Fruit fly (Drosophila melanogaster): ENCODE results near the gene CG13738.

Gene CG13738

dm6 chr3L:14002524-14003135, 29.4 kb upstream of the CG13738 start (continued):
- TF ChIP-seq Sry-δ (GFP tag; optimal IDR thresholded peaks at IDR 0.05) (peak; percentile 11), CG17186 (GFP tag; optimal IDR thresholded peaks at IDR 0.05) (peak; percentile 60), CG2199 (GFP tag; IDR thresholded peaks at IDR 0.05) (peak; percentile 67; the same call in 1 of the 3 replicates), sug (tag; optimal IDR thresholded peaks at IDR 0.05) (peak; percentile 19), CG31441 (GFP tag; IDR thresholded peaks at IDR 0.05) (0 out of 2 replicates have a peak, but pooled peaks have one; percentile 20), stc (GFP tag; IDR thresholded peaks at IDR 0.05) (no peak), B-H2 (GFP tag; optimal IDR thresholded peaks at IDR 0.05) (peak; percentile 58), Abd-B (GFP tag; optimal IDR thresholded peaks at IDR 0.05) (peak; percentile 76), CG2129 (GFP tag; IDR thresholded peaks at IDR 0.05; ENCODE audit: partially characterized antibody) (no peak), sd (tag; optimal IDR thresholded peaks at IDR 0.05) (peak; percentile 89), H2.0 (GFP tag; IDR thresholded peaks at IDR 0.05) (no peak), otp (GFP tag; IDR thresholded peaks at IDR 0.05) (peak; percentile 52; the same call in 1 of the 3 replicates), CG18476 (GFP tag; optimal IDR thresholded peaks at IDR 0.05) (no peak), CG42726 (GFP tag; IDR thresholded peaks at IDR 0.05; ENCODE audit: partially characterized antibody) (0 out of 2 replicates have a peak, but pooled peaks have one; percentile 46), lab (GFP tag; optimal IDR thresholded peaks at IDR 0.05) (peak; percentile 35), trh (GFP tag; optimal IDR thresholded peaks at IDR 0.05) (no peak), CG9727 (GFP tag; optimal IDR thresholded peaks at IDR 0.05) (no peak), CG13287 (GFP tag; IDR thresholded peaks at IDR 0.05; ENCODE audit: partially characterized antibody) (peak; percentile 20; the same call in 1 of the 2 replicates), tup (GFP tag; optimal IDR thresholded peaks at IDR 0.05) (no peak), CG15479 (GFP tag; optimal IDR thresholded peaks at IDR 0.05) (peak; percentile 51), CG17829 (tag; optimal IDR thresholded peaks at IDR 0.05) (peak; percentile 13), CG18599 (GFP tag; optimal IDR thresholded peaks at IDR 0.05) (peak; percentile 35), HmgZ (tag; optimal IDR thresholded peaks at IDR 0.05) (peak; percentile 60), ci (GFP tag; IDR thresholded peaks at IDR 0.05) (0 out of 3 replicates have a peak, but pooled peaks have one; percentile 42), pzg (GFP tag; optimal IDR thresholded peaks at IDR 0.05) (peak; percentile 81), Six4 (GFP tag; optimal IDR thresholded peaks at IDR 0.05) (no peak), CHES-1-like (GFP tag; optimal IDR thresholded peaks at IDR 0.05) (peak; percentile 13), CG1603 (tag; optimal IDR thresholded peaks at IDR 0.05) (peak; percentile 58), CG6765 (GFP tag; optimal IDR thresholded peaks at IDR 0.05) (peak; percentile 25), TFAM (GFP tag; optimal IDR thresholded peaks at IDR 0.05) (no peak), nmo (GFP tag; optimal IDR thresholded peaks at IDR 0.05) (peak; percentile 33), Med (GFP tag) (peak; percentile 86), CG8924 (tag; optimal IDR thresholded peaks at IDR 0.05) (peak; percentile 83), cg (GFP tag; optimal IDR thresholded peaks at IDR 0.05) (peak; percentile 95), sisA (GFP tag; IDR thresholded peaks at IDR 0.05) (no peak), Scr (GFP tag; IDR thresholded peaks at IDR 0.05; ENCODE audit: partially characterized antibody) (peak; percentile 19; the same call in 1 of the 2 replicates), Usf (GFP tag; optimal IDR thresholded peaks at IDR 0.05) (no peak), Mad (GFP tag; optimal IDR thresholded peaks at IDR 0.05) (no peak), rib (GFP tag; IDR thresholded peaks at IDR 0.05) (peak; percentile 70; the same call in 1 of the 2 replicates), dysf (GFP tag; IDR thresholded peaks at IDR 0.05) (no peak), Blimp-1 (GFP tag; optimal IDR thresholded peaks at IDR 0.05) (no peak), CG10209 (GFP tag; optimal IDR thresholded peaks at IDR 0.05) (no peak), exex (tag; optimal IDR thresholded peaks at IDR 0.05) (peak; percentile 50), MBD-R2 (GFP tag; IDR thresholded peaks at IDR 0.05) (peak; percentile 42; the same call in 1 of the 2 replicates), CG14710 (tag; optimal IDR thresholded peaks at IDR 0.05) (peak; percentile 10), bbx (GFP tag; IDR thresholded peaks at IDR 0.05; ENCODE audit: partially characterized antibody) (0 out of 2 replicates have a peak, but pooled peaks have one; percentile 26), CG7963 (GFP tag; IDR thresholded peaks at IDR 0.05; ENCODE audit: partially characterized antibody) (0 out of 3 replicates have a peak, but pooled peaks have one; percentile 39), HHEX (GFP tag; optimal IDR thresholded peaks at IDR 0.05) (no peak)

Measured in whole organism, embryonic.